Fruit fly (Drosophila melanogaster) whole organism, wandering third instar larva: ENCODE results near the gene CG15211.

Experiments
- Abd-B ChIP-seq: fragments of >200 bp; optimal IDR thresholded peaks from 2 replicates; lab custom pipeline; 2017; ENCODE audit warnings: missing biosample characterization, missing genetic modification characterization
- CG9705 ChIP-seq: fragments of 200-800 bp; sonication (Bioruptor generic); optimal IDR thresholded peaks from 2 replicates; lab custom pipeline; 2018; ENCODE audit warnings: missing biosample characterization, mild to moderate bottlenecking, missing genetic modification characterization
- Hnf4 ChIP-seq: fragments of 200-800 bp; sonication (Bioruptor generic); optimal IDR thresholded peaks from 2 replicates; lab custom pipeline; 2016; ENCODE audit warnings: missing biosample characterization, mild to moderate bottlenecking, missing genetic modification characterization
- Jra ChIP-seq: sonication (Bioruptor generic); optimal IDR thresholded peaks from 2 replicates; lab custom pipeline; 2016; ENCODE audit warnings: missing biosample characterization, missing genetic modification characterization
- Myc ChIP-seq: fragments of >200 bp; optimal IDR thresholded peaks from 2 replicates; lab custom pipeline; 2017
- br ChIP-seq: fragments of 200-800 bp; sonication (Bioruptor generic); optimal IDR thresholded peaks from 2 replicates; lab custom pipeline; 2016; ENCODE audit warnings: missing biosample characterization, missing genetic modification characterization
- brk ChIP-seq: fragments of 200-800 bp; sonication (Bioruptor generic); optimal IDR thresholded peaks from 2 replicates; lab custom pipeline; 2016; ENCODE audit warnings: missing biosample characterization, mild to moderate bottlenecking, missing genetic modification characterization
- h ChIP-seq: fragments of 200-800 bp; sonication (Bioruptor generic); optimal IDR thresholded peaks from 3 replicates; lab custom pipeline; 2016; ENCODE audit warnings: missing biosample characterization, mild to moderate bottlenecking, missing genetic modification characterization
- pan ChIP-seq: fragments of >200 bp; optimal IDR thresholded peaks from 2 replicates; lab custom pipeline; 2017
- psq ChIP-seq: fragments of 200-800 bp; sonication (Bioruptor generic); optimal IDR thresholded peaks from 3 replicates; lab custom pipeline; 2017; ENCODE audit warnings: missing biosample characterization, mild to moderate bottlenecking, missing genetic modification characterization, moderate library complexity
- usp ChIP-seq: fragments of >200 bp; optimal IDR thresholded peaks from 2 replicates; lab custom pipeline; 2017; ENCODE audit warnings: missing biosample characterization, missing genetic modification characterization

DNA sequence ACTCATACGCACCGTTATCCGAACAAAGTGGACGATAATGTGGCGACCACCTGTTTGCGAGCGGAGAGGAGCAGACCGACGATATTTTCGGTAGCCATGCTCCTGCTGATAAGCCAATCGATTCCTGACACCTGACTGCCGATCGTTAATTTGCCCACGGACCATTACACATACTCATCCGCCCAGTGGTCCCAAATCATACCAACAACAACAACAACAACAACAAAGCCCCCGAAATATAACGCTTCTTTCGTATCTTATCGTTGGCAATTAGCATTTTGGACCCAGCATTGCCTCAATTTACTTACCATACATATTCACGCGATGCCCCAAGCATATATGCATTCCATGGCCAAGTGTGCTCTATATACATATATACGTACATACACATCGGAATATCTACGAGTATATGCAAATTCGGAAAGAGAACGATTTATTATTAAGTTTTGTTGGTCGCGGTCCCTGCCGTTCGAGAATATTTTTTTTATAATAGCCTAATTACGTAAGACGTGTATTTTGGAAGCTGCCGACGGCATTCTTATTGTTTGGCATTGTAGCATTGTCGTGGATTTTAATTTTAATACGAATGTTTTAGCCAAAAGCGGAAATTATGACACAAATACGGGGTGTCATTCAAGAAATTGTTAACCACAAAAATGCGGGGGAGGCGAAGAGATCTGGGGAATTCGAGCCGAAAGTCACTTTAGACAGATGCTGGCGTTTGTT is 2.8 kb downstream of the CG15211 start:
- no peak for TF ChIP-seq Jra (GFP tag; lab: Kevin White, UChicago)
- no peak for TF ChIP-seq Myc (lab: Kevin White, UChicago)
- TF ChIP-seq br = no peak
- TF ChIP-seq usp (GFP tag; lab: Kevin White, UChicago) = no peak
- TF ChIP-seq pan = no peak
- no peak for TF ChIP-seq brk (GFP tag; lab: Kevin White, UChicago)
- TF ChIP-seq Abd-B = no peak
- no peak for TF ChIP-seq h
- no peak for TF ChIP-seq Hnf4 (GFP tag; lab: Kevin White, UChicago)
- no peak for TF ChIP-seq CG9705 (GFP tag; lab: Kevin White, UChicago)
- TF ChIP-seq psq (GFP tag; lab: Kevin White, UChicago) = no peak
